Worm (Caenorhabditis elegans) whole organism, young adult: Measurements from ENCODE around the gene T07F10.3.

Experiments
- F39B2.1 ChIP-seq: fragments of 200-800 bp; sonication (Bioruptor generic); IDR thresholded peaks from 2 replicates; pipeline ENCODE4 v1.3.6; 2022; ENCODE audit warnings: missing genetic modification reagents, missing genetic modification characterization, missing compliant biosample characterization
- Y53G8AR.9 ChIP-seq: fragments of 200-800 bp; sonication (Bioruptor generic); conservative IDR thresholded peaks from 2 replicates; pipeline ENCODE4 v1.3.6; 2022; ENCODE audit warnings: missing genetic modification reagents, missing genetic modification characterization, missing compliant biosample characterization
- ceh-100 ChIP-seq: fragments of 200-800 bp; sonication (Bioruptor generic); IDR thresholded peaks from 2 replicates; pipeline ENCODE4 v1.3.6; 2022; ENCODE audit warnings: missing genetic modification reagents, missing genetic modification characterization, missing compliant biosample characterization
- let-607 ChIP-seq, 2 experiments: fragments of 200-800 bp in 1 of 2; sonication (Bioruptor generic) in 1 of 2; sonication (generic microtip) in 1 of 2; optimal IDR thresholded peaks; 2 replicates each; lab custom pipeline; 2016 to 2018; ENCODE audit warnings: mild to moderate bottlenecking in 2 of 2, missing compliant biosample characterization in 2 of 2, missing genetic modification characterization in 2 of 2, moderate library complexity in 2 of 2, missing genotype in 1 of 2
- nfya-1 ChIP-seq: sonication (generic microtip); optimal IDR thresholded peaks from 2 replicates; lab custom pipeline; 2017; ENCODE audit warnings: antibody characterized with exemption, missing compliant biosample characterization, missing genetic modification characterization, borderline replicate concordance; ENCODE audit not compliant: insufficient read depth
- pha-4 ChIP-seq: fragments of 150-350 bp; sonication (generic microtip); optimal IDR thresholded peaks from 2 replicates; lab custom pipeline; 2014; ENCODE audit warnings: missing biosample characterization, missing genetic modification reagents, missing genetic modification characterization
- rcor-1 ChIP-seq: fragments of 200-800 bp; sonication (Bioruptor generic); IDR thresholded peaks from 2 replicates; pipeline ENCODE4 v1.3.6; 2022; ENCODE audit warnings: missing genetic modification reagents, missing genetic modification characterization, missing compliant biosample characterization
- xnd-1 ChIP-seq: sonication (generic microtip); optimal IDR thresholded peaks from 2 replicates; lab custom pipeline; 2016; ENCODE audit warnings: missing genotype, missing genetic modification reagents, missing genetic modification characterization, missing compliant biosample characterization
- ztf-6 ChIP-seq: fragments of 200-800 bp; sonication (Bioruptor generic); IDR thresholded peaks from 2 replicates; pipeline ENCODE4 v1.3.6; 2022; ENCODE audit warnings: missing genetic modification reagents, missing genetic modification characterization, missing compliant biosample characterization

DNA sequence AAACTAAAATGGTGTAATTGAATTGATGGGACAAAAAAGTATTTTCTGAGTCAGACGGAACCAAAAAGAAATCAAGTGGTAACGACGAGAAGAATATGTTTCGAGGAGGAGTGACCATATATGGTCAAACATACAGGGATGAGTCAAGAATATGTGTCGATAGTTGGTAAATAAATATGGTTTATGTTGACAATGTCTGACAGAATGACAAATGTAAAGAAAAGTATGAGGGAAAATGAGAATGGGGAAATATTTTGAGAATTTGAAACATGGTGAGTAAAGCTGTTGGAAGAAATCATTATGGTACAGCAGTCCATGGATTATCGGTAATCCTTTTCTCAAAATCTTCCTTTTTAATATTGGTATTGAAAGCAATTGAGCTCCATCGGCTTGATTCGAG is 1.8 kb downstream of the T07F10.3 start, which contains the start of gene nspg-1:
- TF ChIP-seq F39B2.1: no peak
- TF ChIP-seq Y53G8AR.9 (GFP tag; lab: Robert Waterston, UW): no peak
- TF ChIP-seq ztf-6 (GFP tag; lab: Robert Waterston, UW): no peak
- no peak for TF ChIP-seq ceh-100
- TF ChIP-seq let-607 (tag; optimal IDR thresholded peaks at IDR 0.05; lab: Kevin White, UChicago): no peak
- no peak for TF ChIP-seq xnd-1 (tag; lab: Kevin White, UChicago)
- no peak for TF ChIP-seq pha-4 (tag; lab: Kevin White, UChicago)
- TF ChIP-seq rcor-1 (GFP tag; lab: Robert Waterston, UW): no peak
- TF ChIP-seq nfya-1 (tag; lab: Kevin White, UChicago): no peak
